Worm (Caenorhabditis elegans) whole organism, young adult: ENCODE results near the gene msp-3.

Source experiments
- B0019.2 ChIP-seq: fragments of 200-800 bp; sonication (Bioruptor generic); conservative IDR thresholded peaks from 2 replicates; pipeline ENCODE4 v1.3.6; 2022; ENCODE audit warnings: missing genetic modification reagents, missing genetic modification characterization, missing compliant biosample characterization
- B0336.3 ChIP-seq: fragments of 200-800 bp; sonication (Bioruptor generic); IDR thresholded peaks from 2 replicates; pipeline ENCODE4 v1.3.6; 2022; ENCODE audit warnings: missing genetic modification characterization, missing compliant biosample characterization
- C06A6.2 ChIP-seq: fragments of 200-800 bp; sonication (Bioruptor generic); conservative IDR thresholded peaks from 2 replicates; pipeline ENCODE4 v1.3.6; 2022; ENCODE audit warnings: missing genetic modification characterization, missing compliant biosample characterization
- C17E4.6 ChIP-seq: fragments of 200-800 bp; sonication (Bioruptor generic); IDR thresholded peaks from 2 replicates; pipeline ENCODE4 v1.3.6; 2022; ENCODE audit warnings: missing genetic modification reagents, missing genetic modification characterization, missing compliant biosample characterization
- F22D6.2 ChIP-seq: sonication (generic microtip); optimal IDR thresholded peaks from 2 replicates; lab custom pipeline; 2016; ENCODE audit warnings: mild to moderate bottlenecking, missing genetic modification characterization, missing compliant biosample characterization
- F37B4.10 ChIP-seq: fragments of 200-800 bp; sonication (Bioruptor generic); IDR thresholded peaks from 2 replicates; pipeline ENCODE4 v1.3.6; 2022; ENCODE audit warnings: missing genetic modification characterization, missing compliant biosample characterization
- F49E8.2 ChIP-seq: sonication (generic microtip); optimal IDR thresholded peaks from 3 replicates; lab custom pipeline; 2017; ENCODE audit warnings: missing genetic modification characterization, mild to moderate bottlenecking, missing compliant biosample characterization, antibody characterized with exemption, moderate library complexity; ENCODE audit not compliant: insufficient read depth
- F57C9.4 ChIP-seq: sonication (generic microtip); optimal IDR thresholded peaks from 2 replicates; lab custom pipeline; 2017; ENCODE audit warnings: mild to moderate bottlenecking, missing genetic modification characterization, missing compliant biosample characterization
- K12H6.12 ChIP-seq: fragments of 200-800 bp; sonication (Bioruptor generic); optimal IDR thresholded peaks from 2 replicates; lab custom pipeline; 2018; ENCODE audit warnings: mild to moderate bottlenecking, missing genetic modification characterization, missing compliant biosample characterization
- Y53F4B.3 ChIP-seq: fragments of 200-800 bp; sonication (Bioruptor generic); IDR thresholded peaks from 2 replicates; pipeline ENCODE4 v1.3.6; 2022; ENCODE audit warnings: missing genetic modification reagents, missing genetic modification characterization, missing compliant biosample characterization
- Y56A3A.18 ChIP-seq: fragments of 200-800 bp; sonication (Bioruptor generic); IDR thresholded peaks from 2 replicates; pipeline ENCODE4 v1.3.6; 2022; ENCODE audit warnings: missing genetic modification reagents, missing genetic modification characterization, missing compliant biosample characterization
- akir-1 ChIP-seq: fragments of 200-800 bp; sonication (Bioruptor generic); optimal IDR thresholded peaks from 2 replicates; lab custom pipeline; 2018; ENCODE audit warnings: mild to moderate bottlenecking, missing genetic modification characterization, moderate library complexity, missing compliant biosample characterization
- ama-1 ChIP-seq, 3 experiments: fragments of 150-350 bp in 1 of 3; sonication (generic microtip) in 2 of 3; optimal IDR thresholded peaks; 2 replicates each; lab custom pipeline; 2014 to 2018; ENCODE audit warnings: missing biosample characterization in 2 of 3, missing genetic modification characterization in 2 of 3, missing genetic modification reagents in 2 of 3
- aptf-2 ChIP-seq: fragments of 200-800 bp; sonication (Bioruptor generic); conservative IDR thresholded peaks from 2 replicates; pipeline ENCODE4 v1.3.6; 2022; ENCODE audit warnings: missing genetic modification reagents, missing genetic modification characterization, missing compliant biosample characterization
- aptf-3 ChIP-seq: fragments of 200-800 bp; sonication (Bioruptor generic); IDR thresholded peaks from 2 replicates; pipeline ENCODE4 v1.3.6; 2022; ENCODE audit warnings: missing genetic modification characterization, missing compliant biosample characterization
- atf-7 ChIP-seq: sonication (generic microtip); optimal IDR thresholded peaks from 2 replicates; lab custom pipeline; 2017; ENCODE audit warnings: mild to moderate bottlenecking, missing genetic modification characterization, missing compliant biosample characterization
- attf-6 ChIP-seq: fragments of 200-800 bp; sonication (Bioruptor generic); IDR thresholded peaks from 2 replicates; pipeline ENCODE4 v1.3.6; 2022; ENCODE audit warnings: missing genetic modification reagents, missing genetic modification characterization, missing compliant biosample characterization
- cebp-2 ChIP-seq: fragments of 200-800 bp; sonication (Bioruptor generic); IDR thresholded peaks from 2 replicates; pipeline ENCODE4 v1.3.6; 2022; ENCODE audit warnings: missing genetic modification characterization, missing compliant biosample characterization
- ceh-27 ChIP-seq: fragments of 200-800 bp; sonication (Bioruptor generic); optimal IDR thresholded peaks from 2 replicates; lab custom pipeline; 2018; ENCODE audit warnings: mild to moderate bottlenecking, missing genetic modification characterization, moderate library complexity, missing compliant biosample characterization
- ceh-58 ChIP-seq: fragments of 200-800 bp; sonication (Bioruptor generic); IDR thresholded peaks from 2 replicates; pipeline ENCODE4 v1.3.6; 2022; ENCODE audit warnings: missing genetic modification characterization, missing compliant biosample characterization
- die-1 ChIP-seq: sonication (generic microtip); optimal IDR thresholded peaks from 2 replicates; lab custom pipeline; 2016; ENCODE audit warnings: missing genotype, mild to moderate bottlenecking, missing genetic modification characterization, missing compliant biosample characterization
- hmg-1.2 ChIP-seq: fragments of 200-800 bp; sonication (Bioruptor generic); IDR thresholded peaks from 2 replicates; pipeline ENCODE4 v1.3.6; 2022; ENCODE audit warnings: missing genetic modification reagents, missing genetic modification characterization, missing compliant biosample characterization
- hmg-20 ChIP-seq: fragments of 200-800 bp; sonication (Bioruptor generic); IDR thresholded peaks from 2 replicates; pipeline ENCODE4 v1.3.6; 2022; ENCODE audit warnings: missing genetic modification reagents, missing genetic modification characterization, missing compliant biosample characterization
- lin-26 ChIP-seq: fragments of 200-800 bp; sonication (Bioruptor generic); IDR thresholded peaks from 2 replicates; pipeline ENCODE4 v1.3.6; 2022; ENCODE audit warnings: missing genetic modification reagents, missing genetic modification characterization, missing compliant biosample characterization
- lin-35 ChIP-seq, 3 experiments: fragments of 150-350 bp in 2 of 3; sonication (generic microtip) in 1 of 3; optimal IDR thresholded peaks; 2 replicates each; lab custom pipeline; 2014 to 2018; ENCODE audit warnings: missing biosample characterization in 3 of 3, missing genetic modification characterization in 3 of 3, missing genetic modification reagents in 3 of 3
- lin-40 ChIP-seq: sonication (generic microtip); optimal IDR thresholded peaks from 2 replicates; lab custom pipeline; 2016; ENCODE audit warnings: missing genetic modification characterization, mild to moderate bottlenecking, missing compliant biosample characterization, missing genotype, missing genetic modification reagents
- madf-6 ChIP-seq: fragments of 200-800 bp; sonication (Bioruptor generic); IDR thresholded peaks from 2 replicates; pipeline ENCODE4 v1.3.6; 2022; ENCODE audit warnings: missing genetic modification reagents, missing genetic modification characterization, missing compliant biosample characterization
- madf-8 ChIP-seq: fragments of 200-800 bp; sonication (Bioruptor generic); conservative IDR thresholded peaks from 2 replicates; pipeline ENCODE4 v1.3.6; 2022; ENCODE audit warnings: missing genetic modification reagents, missing genetic modification characterization, missing compliant biosample characterization
- nhr-179 ChIP-seq: sonication (generic microtip); optimal IDR thresholded peaks from 2 replicates; lab custom pipeline; 2016; ENCODE audit warnings: mild to moderate bottlenecking, missing genetic modification characterization, missing compliant biosample characterization
- nhr-27 ChIP-seq: fragments of 200-800 bp; sonication (Bioruptor generic); optimal IDR thresholded peaks from 2 replicates; lab custom pipeline; 2018; ENCODE audit warnings: mild to moderate bottlenecking, missing genetic modification characterization, moderate library complexity, missing compliant biosample characterization
- nhr-80 ChIP-seq: sonication (generic microtip); optimal IDR thresholded peaks from 2 replicates; lab custom pipeline; 2016; ENCODE audit warnings: missing genetic modification characterization, missing compliant biosample characterization
- pha-4 ChIP-seq: fragments of 150-350 bp; sonication (generic microtip); optimal IDR thresholded peaks from 2 replicates; lab custom pipeline; 2014; ENCODE audit warnings: missing biosample characterization, missing genetic modification reagents, missing genetic modification characterization
- sea-2 ChIP-seq: fragments of 200-800 bp; sonication (Bioruptor generic); IDR thresholded peaks from 2 replicates; pipeline ENCODE4 v1.3.6; 2022; ENCODE audit warnings: missing genetic modification characterization, missing compliant biosample characterization
- snpc-1.1 ChIP-seq: sonication (generic microtip); optimal IDR thresholded peaks from 2 replicates; lab custom pipeline; 2017; ENCODE audit warnings: missing genetic modification characterization, mild to moderate bottlenecking, missing compliant biosample characterization, antibody characterized with exemption, moderate library complexity, missing genotype, missing genetic modification reagents; ENCODE audit not compliant: insufficient read depth
- snpc-1.3 ChIP-seq: sonication (generic microtip); optimal IDR thresholded peaks from 2 replicates; lab custom pipeline; 2017; ENCODE audit warnings: missing genetic modification characterization, mild to moderate bottlenecking, missing compliant biosample characterization, antibody characterized with exemption, moderate library complexity, missing genotype, missing genetic modification reagents; ENCODE audit not compliant: insufficient read depth
- somi-1 ChIP-seq: fragments of 200-800 bp; sonication (Bioruptor generic); optimal IDR thresholded peaks from 2 replicates; lab custom pipeline; 2018; ENCODE audit warnings: mild to moderate bottlenecking, missing genetic modification characterization, missing compliant biosample characterization
- sptf-2 ChIP-seq: fragments of 200-800 bp; sonication (Bioruptor generic); optimal IDR thresholded peaks from 2 replicates; lab custom pipeline; 2018; ENCODE audit warnings: mild to moderate bottlenecking, missing genetic modification characterization, missing compliant biosample characterization
- tbp1 ChIP-seq: fragments of 200-800 bp; sonication (Bioruptor generic); optimal IDR thresholded peaks from 2 replicates; lab custom pipeline; 2018; ENCODE audit warnings: mild to moderate bottlenecking, missing genetic modification characterization, missing compliant biosample characterization
- zim-3 ChIP-seq: sonication (generic microtip); optimal IDR thresholded peaks from 2 replicates; lab custom pipeline; 2017; ENCODE audit warnings: mild to moderate bottlenecking, missing genetic modification characterization, moderate library complexity, missing compliant biosample characterization
- ztf-28 ChIP-seq: fragments of 200-800 bp; sonication (Bioruptor generic); IDR thresholded peaks from 2 replicates; pipeline ENCODE4 v1.3.6; 2022; ENCODE audit warnings: missing genetic modification reagents, missing genetic modification characterization, missing compliant biosample characterization
- ztf-3 ChIP-seq: fragments of 200-800 bp; sonication (Bioruptor generic); optimal IDR thresholded peaks from 2 replicates; lab custom pipeline; 2018; ENCODE audit warnings: mild to moderate bottlenecking, missing genetic modification characterization, missing compliant biosample characterization

msp-3 gene

ce11 chrII:4802917-4803316, 16.8 kb upstream of the msp-3 start:
- TF ChIP-seq nhr-80 (tag; lab: Kevin White, UChicago) (peak; percentile 63), lin-40 (no peak)

- no peak for TF ChIP-seq F49E8.2
- TF ChIP-seq C17E4.6 = no peak
These were observed 14.4 kb upstream of the msp-3 start for ce11 chrII:4800524-4800923.

ce11 chrII:4797071-4797470, 11.0 kb upstream of the msp-3 start, which contains the start of gene C33F10.14:
Gene C33F10.14 (plus strand): TSS chrII:4797371.
- no peak for TF ChIP-seq F22D6.2 (tag; lab: Kevin White, UChicago)
- TF ChIP-seq K12H6.12 (tag; lab: Kevin White, UChicago) = no peak
- no peak for TF ChIP-seq snpc-1.3 (tag; lab: Kevin White, UChicago)

- TF ChIP-seq F37B4.10 (GFP tag; lab: Robert Waterston, UW) (no peak), somi-1 (no peak), F22D6.2 (tag; lab: Kevin White, UChicago) (no peak), ceh-27 (no peak), lin-35 (GFP tag; optimal IDR thresholded peaks at IDR 0.05; lab: Kevin White, UChicago) (no peak), nhr-179 (tag; lab: Kevin White, UChicago) (no peak), lin-26 (GFP tag; lab: Robert Waterston, UW) (no peak), snpc-1.1 (tag; lab: Kevin White, UChicago) (no peak), Y56A3A.18 (no peak), ceh-58 (GFP tag; lab: Robert Waterston, UW) (no peak), B0019.2 (GFP tag; lab: Robert Waterston, UW) (no peak), hmg-1.2 (no peak), die-1 (tag; lab: Kevin White, UChicago) (no peak), sea-2 (GFP tag; lab: Robert Waterston, UW) (no peak), aptf-2 (GFP tag; lab: Robert Waterston, UW) (no peak), F57C9.4 (no peak), hmg-20 (GFP tag; lab: Robert Waterston, UW) (no peak), madf-6 (GFP tag; lab: Robert Waterston, UW) (no peak), aptf-3 (GFP tag; lab: Robert Waterston, UW) (no peak), ama-1 (optimal IDR thresholded peaks at IDR 0.05; lab: Kevin White, UChicago) (no peak), ama-1 (GFP tag; optimal IDR thresholded peaks at IDR 0.05; lab: Kevin White, UChicago) (no peak)
- TF ChIP-seq, all 124 proteins: peak for 0
These were observed 9.4 kb upstream of the msp-3 start, which contains the start of gene C33F10.4 for ce11 chrII:4795461-4795860. Gene C33F10.4 (plus strand): TSS chrII:4795761.

ce11 chrII:4793320-4793719, 7.2 kb upstream of the msp-3 start:
- TF ChIP-seq attf-6 (0 out of 2 replicates have a peak, but pooled peaks have one; percentile 12), atf-7 (tag; lab: Kevin White, UChicago) (no peak)

ce11 chrII:4791272-4791671, 5.2 kb upstream of the msp-3 start, which contains the start of gene F26G1.1:
Gene F26G1.1 (plus strand): TSS chrII:4791618.
- TF ChIP-seq snpc-1.1 (tag; lab: Kevin White, UChicago) (no peak), aptf-2 (GFP tag; lab: Robert Waterston, UW) (0 out of 2 replicates have a peak, but pooled peaks have one; percentile 57), pha-4 (tag; lab: Kevin White, UChicago) (no peak), ztf-28 (GFP tag; lab: Robert Waterston, UW) (peak; percentile 59; the same call in 1 of the 2 replicates), Y53F4B.3 (no peak), tbp1 (no peak), sptf-2 (GFP tag; lab: Kevin White, UChicago) (no peak), zim-3 (tag; lab: Kevin White, UChicago) (no peak), akir-1 (GFP tag; lab: Kevin White, UChicago) (no peak), madf-8 (GFP tag; lab: Robert Waterston, UW) (no peak), C06A6.2 (GFP tag; lab: Robert Waterston, UW) (no peak), nhr-27 (tag; lab: Kevin White, UChicago) (no peak), C17E4.6 (no peak), cebp-2 (no peak), aptf-3 (GFP tag; lab: Robert Waterston, UW) (no peak), B0336.3 (GFP tag; lab: Robert Waterston, UW) (no peak), ztf-3 (GFP tag; lab: Kevin White, UChicago) (no peak)
